Worm (Caenorhabditis elegans): ENCODE data around the gene cat-2.

cat-2 gene

ce11 chrII:255124-255523, 2.5 kb upstream of the cat-2 start:
- peak; percentile 98 for TF ChIP-seq ces-1 (GFP tag; optimal IDR thresholded peaks at IDR 0.05)
- TF ChIP-seq nhr-76 (tag; optimal IDR thresholded peaks at IDR 0.05): peak; percentile 72
- TF ChIP-seq flh-1 (GFP tag; optimal IDR thresholded peaks at IDR 0.05): peak; percentile 39
- peak; percentile 76 for TF ChIP-seq unc-120 (tag; optimal IDR thresholded peaks at IDR 0.05; ENCODE audit: poor library complexity, severe bottlenecking)
- peak; percentile 83 for TF ChIP-seq M03D4.4 (tag; optimal IDR thresholded peaks at IDR 0.05)
- no peak for TF ChIP-seq snpc-4 (tag; optimal IDR thresholded peaks at IDR 0.05)
- TF ChIP-seq mls-2 (tag; optimal IDR thresholded peaks at IDR 0.05): peak; percentile 88
- peak; percentile 80 for TF ChIP-seq ztf-11 (tag; optimal IDR thresholded peaks at IDR 0.05)
- TF ChIP-seq nhr-237 (tag; optimal IDR thresholded peaks at IDR 0.05): peak; percentile 90
- TF ChIP-seq mep-1 (tag; optimal IDR thresholded peaks at IDR 0.05): peak; percentile 97
- peak; percentile 46 for TF ChIP-seq mab-5 (tag; optimal IDR thresholded peaks at IDR 0.05)
- TF ChIP-seq tbx-8 (GFP tag; optimal IDR thresholded peaks at IDR 0.05): peak; percentile 68
- peak; percentile 65 for TF ChIP-seq lin-32 (GFP tag; optimal IDR thresholded peaks at IDR 0.05)
- peak; percentile 85 for TF ChIP-seq ceh-39 (tag; optimal IDR thresholded peaks at IDR 0.05)
- peak; percentile 74 for TF ChIP-seq nhr-12 (tag; optimal IDR thresholded peaks at IDR 0.05)
- peak; percentile 79 for TF ChIP-seq ceh-43 (GFP tag; optimal IDR thresholded peaks at IDR 0.05)
- TF ChIP-seq nhr-28 (tag; optimal IDR thresholded peaks at IDR 0.05): peak; percentile 44
- peak; percentile 50 for TF ChIP-seq unc-62 (GFP tag; optimal IDR thresholded peaks at IDR 0.05)
- peak; percentile 62 for TF ChIP-seq unc-39 (tag; optimal IDR thresholded peaks at IDR 0.05)
- peak; percentile 90 for TF ChIP-seq lin-13 (tag; optimal IDR thresholded peaks at IDR 0.05)
- TF ChIP-seq blmp-1 (tag; optimal IDR thresholded peaks at IDR 0.05): peak; percentile 62
- TF ChIP-seq ceh-83 (GFP tag; optimal IDR thresholded peaks at IDR 0.05): peak; percentile 48
- TF ChIP-seq pha-4 (tag; optimal IDR thresholded peaks at IDR 0.05): peak; percentile 84
- no peak for TF ChIP-seq zip-8 (tag; optimal IDR thresholded peaks at IDR 0.05)
- TF ChIP-seq hlh-1 (tag; optimal IDR thresholded peaks at IDR 0.05): peak; percentile 87
- peak; percentile 93 for TF ChIP-seq sptf-1 (tag; optimal IDR thresholded peaks at IDR 0.05)
- peak; percentile 17 for TF ChIP-seq sem-2 (GFP tag; optimal IDR thresholded peaks at IDR 0.05)
- TF ChIP-seq ham-2 (GFP tag; optimal IDR thresholded peaks at IDR 0.05): peak; percentile 74
- peak; percentile 43 for TF ChIP-seq bed-3 (GFP tag; optimal IDR thresholded peaks at IDR 0.05)
- TF ChIP-seq nhr-2 (tag; optimal IDR thresholded peaks at IDR 0.05): peak; percentile 57
- peak; percentile 83 for TF ChIP-seq lsy-2 (tag; optimal IDR thresholded peaks at IDR 0.05)
- TF ChIP-seq cnd-1 (tag; optimal IDR thresholded peaks at IDR 0.05): peak; percentile 87
- TF ChIP-seq elt-1 (tag; optimal IDR thresholded peaks at IDR 0.05; ENCODE audit: borderline replicate concordance, insufficient read depth): no peak
- TF ChIP-seq elt-3 (tag; optimal IDR thresholded peaks at IDR 0.05): no peak
- TF ChIP-seq drap-1 (GFP tag; optimal IDR thresholded peaks at IDR 0.05): peak; percentile 87

- TF ChIP-seq nhr-12 (tag; optimal IDR thresholded peaks at IDR 0.05): no peak
- TF ChIP-seq ceh-83 (GFP tag; optimal IDR thresholded peaks at IDR 0.05): no peak
- no peak for TF ChIP-seq ztf-11 (tag; optimal IDR thresholded peaks at IDR 0.05)
- TF ChIP-seq pha-4 (tag; optimal IDR thresholded peaks at IDR 0.05): no peak
- TF ChIP-seq nhr-237 (tag; optimal IDR thresholded peaks at IDR 0.05): no peak
- TF ChIP-seq mep-1 (tag; optimal IDR thresholded peaks at IDR 0.05): no peak
- TF ChIP-seq sem-2 (GFP tag; optimal IDR thresholded peaks at IDR 0.05): no peak
- TF ChIP-seq lin-13 (tag; optimal IDR thresholded peaks at IDR 0.05): no peak
- no peak for TF ChIP-seq unc-39 (tag; optimal IDR thresholded peaks at IDR 0.05)
- TF ChIP-seq drap-1 (GFP tag; optimal IDR thresholded peaks at IDR 0.05): no peak
- TF ChIP-seq elt-1 (tag; optimal IDR thresholded peaks at IDR 0.05; ENCODE audit: borderline replicate concordance, insufficient read depth): no peak
- no peak for TF ChIP-seq zip-8 (tag; optimal IDR thresholded peaks at IDR 0.05)
- no peak for TF ChIP-seq blmp-1 (tag; optimal IDR thresholded peaks at IDR 0.05)
- TF ChIP-seq unc-62 (GFP tag; optimal IDR thresholded peaks at IDR 0.05): no peak
- TF ChIP-seq nhr-2 (tag; optimal IDR thresholded peaks at IDR 0.05): no peak
- TF ChIP-seq tbx-8 (GFP tag; optimal IDR thresholded peaks at IDR 0.05): no peak
- no peak for TF ChIP-seq ces-1 (GFP tag; optimal IDR thresholded peaks at IDR 0.05)
- no peak for TF ChIP-seq elt-3 (tag; optimal IDR thresholded peaks at IDR 0.05)
- TF ChIP-seq unc-120 (tag; optimal IDR thresholded peaks at IDR 0.05; ENCODE audit: poor library complexity, severe bottlenecking): no peak
Measured at ce11 chrII:263563-263962, 5.9 kb downstream of the cat-2 start, which contains the start of gene scc-2. scc-2 (minus strand) TSS chrII:263663.

- TF ChIP-seq snpc-4 (tag; optimal IDR thresholded peaks at IDR 0.05) (no peak), sem-2 (GFP tag; optimal IDR thresholded peaks at IDR 0.05) (no peak), nhr-28 (tag; optimal IDR thresholded peaks at IDR 0.05) (no peak), zip-8 (tag; optimal IDR thresholded peaks at IDR 0.05) (no peak), ztf-11 (tag; optimal IDR thresholded peaks at IDR 0.05) (no peak), ceh-39 (tag; optimal IDR thresholded peaks at IDR 0.05) (no peak), nhr-12 (tag; optimal IDR thresholded peaks at IDR 0.05) (no peak)
Measured at ce11 chrII:264053-264452, 6.4 kb downstream of the cat-2 start, which contains the start of gene B0432.14. B0432.14 (plus strand) TSS chrII:264353.

Measured in whole organism, mixed stage, embryonic.